Fruit fly (Drosophila melanogaster): ENCODE results near the gene FASN1.

FASN1 gene

DNA sequence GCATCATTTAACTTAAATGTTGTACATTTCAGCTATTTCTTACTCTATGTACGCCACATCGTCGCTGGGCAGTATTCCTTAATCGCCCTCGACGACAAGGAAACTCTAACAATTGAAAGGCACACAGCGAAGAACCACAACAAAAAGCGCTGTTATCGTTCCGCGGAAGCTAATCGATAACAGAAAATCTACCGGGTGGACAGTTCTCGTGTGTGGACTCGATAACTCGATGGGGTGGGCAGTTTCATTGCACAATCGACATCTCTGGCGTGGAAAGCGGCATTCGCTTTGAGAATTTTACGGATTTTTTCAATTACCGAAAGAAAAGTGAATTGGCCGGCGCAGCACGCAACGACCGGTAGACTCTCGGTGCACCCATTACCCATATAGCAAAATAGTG is 33.4 kb upstream of the FASN1 start, which contains the start of the genes alpha4GT1 and Prp40 (continued):
- TF ChIP-seq tio (GFP tag; optimal IDR thresholded peaks at IDR 0.05) (no peak), stwl (tag; optimal IDR thresholded peaks at IDR 0.05) (peak; percentile 72), hbn (GFP tag; IDR thresholded peaks at IDR 0.05; ENCODE audit: partially characterized antibody) (peak; percentile 71), Atf-2 (GFP tag; optimal IDR thresholded peaks at IDR 0.05) (no peak), Doc2 (GFP tag; IDR thresholded peaks at IDR 0.05) (no peak), CG30403 (GFP tag; optimal IDR thresholded peaks at IDR 0.05) (no peak), CG31224 (GFP tag; IDR thresholded peaks at IDR 0.05) (no peak), fu2 (GFP tag; optimal IDR thresholded peaks at IDR 0.05) (no peak), CG7987 (GFP tag; optimal IDR thresholded peaks at IDR 0.05) (no peak), exex (tag; optimal IDR thresholded peaks at IDR 0.05) (no peak), Lim3 (GFP tag; IDR thresholded peaks at IDR 0.05) (no peak), trh (GFP tag; optimal IDR thresholded peaks at IDR 0.05) (no peak), Fer1 (GFP tag; optimal IDR thresholded peaks at IDR 0.05) (no peak), CG17361 (GFP tag; IDR thresholded peaks at IDR 0.05) (no peak), Lpt (GFP tag; optimal IDR thresholded peaks at IDR 0.05) (no peak), dmrt11E (tag; optimal IDR thresholded peaks at IDR 0.05) (no peak), CG7357 (GFP tag; IDR thresholded peaks at IDR 0.05) (no peak), en (GFP tag; optimal IDR thresholded peaks at IDR 0.05) (no peak), Hr78 (GFP tag; optimal IDR thresholded peaks at IDR 0.05) (no peak), CG12236 (GFP tag; optimal IDR thresholded peaks at IDR 0.05) (no peak), da (GFP tag; optimal IDR thresholded peaks at IDR 0.05) (no peak), tna (GFP tag; IDR thresholded peaks at IDR 0.05; ENCODE audit: partially characterized antibody) (peak; percentile 91), Optix (GFP tag; IDR thresholded peaks at IDR 0.05) (no peak), HmgD (GFP tag; optimal IDR thresholded peaks at IDR 0.05) (peak; percentile 6), gcm (GFP tag; optimal IDR thresholded peaks at IDR 0.05) (no peak), Asciz (GFP tag; optimal IDR thresholded peaks at IDR 0.05) (no peak), crc (GFP tag; optimal IDR thresholded peaks at IDR 0.05) (no peak), CG17829 (tag; optimal IDR thresholded peaks at IDR 0.05) (no peak), sd (tag; optimal IDR thresholded peaks at IDR 0.05) (no peak), CG33557 (GFP tag; optimal IDR thresholded peaks at IDR 0.05) (no peak), corto (GFP tag; optimal IDR thresholded peaks at IDR 0.05) (no peak), gce (GFP tag; IDR thresholded peaks at IDR 0.05) (no peak), sob (GFP tag; IDR thresholded peaks at IDR 0.05) (no peak), CG2875 (GFP tag; optimal IDR thresholded peaks at IDR 0.05) (no peak), CG14441 (GFP tag; IDR thresholded peaks at IDR 0.05) (no peak), ap (GFP tag; IDR thresholded peaks at IDR 0.05) (no peak), CG8924 (tag; optimal IDR thresholded peaks at IDR 0.05) (no peak), CG4820 (GFP tag; optimal IDR thresholded peaks at IDR 0.05) (no peak), vvl (GFP tag; IDR thresholded peaks at IDR 0.05) (peak; percentile 21; the same call in 1 of the 2 replicates), D (optimal IDR thresholded peaks at IDR 0.05) (no peak), D (GFP tag; optimal IDR thresholded peaks at IDR 0.05) (no peak), dysf (GFP tag; IDR thresholded peaks at IDR 0.05) (no peak), pb (GFP tag; optimal IDR thresholded peaks at IDR 0.05) (no peak), sna (GFP tag; IDR thresholded peaks at IDR 0.05; ENCODE audit: partially characterized antibody) (peak; percentile 72), sens-2 (GFP tag; IDR thresholded peaks at IDR 0.05) (no peak), lbe (GFP tag; optimal IDR thresholded peaks at IDR 0.05) (no peak), BEAF-32 (GFP tag; optimal IDR thresholded peaks at IDR 0.05) (peak; percentile 64), TFAM (GFP tag; optimal IDR thresholded peaks at IDR 0.05) (no peak), Awh (GFP tag; IDR thresholded peaks at IDR 0.05) (no peak), CG3838 (GFP tag; optimal IDR thresholded peaks at IDR 0.05) (no peak), Opbp (GFP tag; IDR thresholded peaks at IDR 0.05; ENCODE audit: partially characterized antibody) (peak; percentile 85), Hr51 (GFP tag; optimal IDR thresholded peaks at IDR 0.05) (no peak)
